Worm (Caenorhabditis elegans) whole organism, midembryonic: ENCODE results near the gene F59A6.4.

Experiments used
- T22C8.4 ChIP-seq: fragments of 200-800 bp; sonication (Bioruptor generic); IDR thresholded peaks from 2 replicates; pipeline ENCODE4 v1.3.6; 2022; ENCODE audit warnings: missing genetic modification characterization, missing compliant biosample characterization
- cog-1 ChIP-seq: sonication (generic microtip); optimal IDR thresholded peaks from 2 replicates; lab custom pipeline; 2016; ENCODE audit warnings: missing genetic modification characterization, missing compliant biosample characterization
- flt-1 ChIP-seq: fragments of 200-800 bp; sonication (Bioruptor generic); IDR thresholded peaks from 2 replicates; pipeline ENCODE4 v1.3.6; 2022; ENCODE audit warnings: missing genetic modification characterization, missing compliant biosample characterization
- klf-2 ChIP-seq: fragments of 200-800 bp; sonication (Bioruptor generic); conservative IDR thresholded peaks from 2 replicates; pipeline ENCODE4 v1.3.6; 2022; ENCODE audit warnings: missing genetic modification reagents, missing genetic modification characterization, missing compliant biosample characterization
- med-1 ChIP-seq: sonication (generic microtip); optimal IDR thresholded peaks from 2 replicates; lab custom pipeline; 2017; ENCODE audit warnings: missing genetic modification characterization, mild to moderate bottlenecking, missing compliant biosample characterization, antibody characterized with exemption, missing genetic modification reagents; ENCODE audit not compliant: insufficient read depth
- ref-1 ChIP-seq: fragments of 200-800 bp; sonication (Bioruptor generic); conservative IDR thresholded peaks from 2 replicates; pipeline ENCODE4 v1.3.6; 2022; ENCODE audit warnings: missing genetic modification reagents, missing genetic modification characterization, missing compliant biosample characterization
- tab-1 ChIP-seq: fragments of 200-800 bp; sonication (Bioruptor generic); IDR thresholded peaks from 2 replicates; pipeline ENCODE4 v1.3.6; 2022; ENCODE audit warnings: missing genetic modification characterization, missing compliant biosample characterization
- ztf-23 ChIP-seq: fragments of 200-800 bp; sonication (Bioruptor generic); IDR thresholded peaks from 2 replicates; pipeline ENCODE4 v1.3.6; 2022; ENCODE audit warnings: missing genetic modification reagents, missing genetic modification characterization, missing compliant biosample characterization
- ztf-29 ChIP-seq: fragments of 200-800 bp; sonication (Bioruptor generic); IDR thresholded peaks from 2 replicates; pipeline ENCODE4 v1.3.6; 2022; ENCODE audit warnings: missing genetic modification reagents, missing genetic modification characterization, missing compliant biosample characterization

The F59A6.4 gene

DNA sequence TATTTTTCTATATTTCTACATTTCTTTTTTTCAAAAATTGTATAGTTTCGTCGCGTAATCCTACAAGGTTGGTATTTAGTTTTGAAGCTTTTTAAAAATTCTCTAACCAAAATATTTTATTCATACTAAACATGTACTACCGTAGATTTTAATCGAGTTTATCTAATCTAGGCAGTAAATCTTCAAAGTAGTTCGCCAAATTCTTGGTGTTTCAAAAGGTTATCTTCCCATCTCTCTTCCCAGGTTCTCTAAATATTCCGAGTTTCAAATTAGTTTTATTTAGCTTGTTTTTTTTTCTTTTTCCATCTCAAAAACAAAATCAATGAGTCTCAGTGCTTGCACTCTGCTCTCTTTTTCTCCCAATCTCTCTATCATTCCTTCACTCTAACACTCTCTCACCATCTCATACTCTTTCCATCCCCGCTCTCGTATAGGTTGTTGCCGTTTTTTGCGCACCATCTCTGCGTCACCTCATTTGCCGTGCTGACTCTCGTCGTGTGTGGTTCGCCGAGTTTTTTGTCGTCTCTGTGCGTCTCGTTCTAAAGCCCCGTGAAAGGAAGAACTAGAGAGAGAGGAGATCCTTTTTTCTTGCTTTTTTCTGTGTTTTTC lies 12.2 kb downstream of the F59A6.4 start:
- TF ChIP-seq cog-1 (tag; lab: Kevin White, UChicago) (no peak), med-1 (GFP tag; lab: Kevin White, UChicago) (no peak), ztf-23 (GFP tag; lab: Robert Waterston, UW) (no peak), ztf-29 (GFP tag; lab: Robert Waterston, UW) (0 out of 2 replicates have a peak, but pooled peaks have one; percentile 19)

DNA sequence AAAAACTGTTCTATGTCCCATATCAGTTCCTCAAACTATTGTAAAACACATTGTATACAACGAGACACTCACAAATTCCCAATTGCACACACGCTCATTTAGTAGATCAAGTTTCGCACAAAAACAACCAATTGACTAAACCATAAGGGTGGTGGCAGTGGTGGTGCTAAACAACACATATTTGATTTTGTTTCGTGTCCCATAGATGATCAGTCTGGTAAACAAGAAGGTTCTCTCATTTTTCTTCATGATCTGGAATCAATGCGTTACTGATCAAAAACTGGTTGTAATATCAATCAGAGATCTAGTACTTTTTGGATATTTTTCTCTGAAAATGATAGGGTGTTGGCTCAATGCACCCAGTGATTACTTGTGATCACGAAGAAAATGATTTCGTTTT lies 13.7 kb downstream of the F59A6.4 start:
- TF ChIP-seq ref-1 (no peak), T22C8.4 (GFP tag; lab: Robert Waterston, UW) (no peak), cog-1 (tag; lab: Kevin White, UChicago) (no peak), med-1 (GFP tag; lab: Kevin White, UChicago) (no peak), flt-1 (GFP tag; lab: Robert Waterston, UW) (no peak), ztf-23 (GFP tag; lab: Robert Waterston, UW) (no peak), klf-2 (GFP tag; lab: Robert Waterston, UW) (no peak), ztf-29 (GFP tag; lab: Robert Waterston, UW) (no peak), tab-1 (no peak)

DNA sequence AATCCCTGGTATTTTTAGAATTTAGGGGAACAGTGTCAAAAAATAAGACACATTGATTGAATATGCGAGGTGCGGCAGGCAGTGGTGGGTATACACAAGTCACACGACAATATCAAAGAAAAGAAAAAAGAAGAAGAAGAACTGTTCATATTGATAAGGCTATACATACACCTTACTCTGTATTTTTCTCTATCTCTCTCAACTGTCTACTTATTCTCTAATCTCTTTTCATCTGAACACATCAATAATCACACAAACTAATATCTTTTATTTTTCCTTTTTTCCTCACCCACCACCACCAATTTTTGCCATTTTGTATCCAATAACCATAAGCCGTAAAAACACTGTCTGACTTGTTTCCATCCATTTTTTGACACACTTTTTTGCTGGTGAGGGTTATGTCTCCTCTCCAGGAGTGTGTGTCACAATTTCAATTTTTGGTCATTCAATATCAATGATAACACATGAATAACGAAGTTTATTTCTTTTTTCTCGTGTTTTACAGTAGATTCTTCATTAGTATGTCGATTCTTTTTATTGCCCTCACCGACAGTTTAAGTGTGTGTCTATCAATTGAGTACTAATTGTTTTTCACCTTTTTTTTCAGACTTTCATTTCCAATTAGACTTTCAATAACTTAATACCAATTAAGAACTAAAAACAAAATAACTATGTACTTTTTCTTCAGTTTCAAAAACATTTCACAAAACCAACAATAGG lies 14.7 kb downstream of the F59A6.4 start:
- TF ChIP-seq flt-1 (GFP tag; lab: Robert Waterston, UW) (no peak), klf-2 (GFP tag; lab: Robert Waterston, UW) (no peak), med-1 (GFP tag; lab: Kevin White, UChicago) (no peak), ztf-29 (GFP tag; lab: Robert Waterston, UW) (no peak), ztf-23 (GFP tag; lab: Robert Waterston, UW) (no peak), tab-1 (no peak), T22C8.4 (GFP tag; lab: Robert Waterston, UW) (no peak)

DNA sequence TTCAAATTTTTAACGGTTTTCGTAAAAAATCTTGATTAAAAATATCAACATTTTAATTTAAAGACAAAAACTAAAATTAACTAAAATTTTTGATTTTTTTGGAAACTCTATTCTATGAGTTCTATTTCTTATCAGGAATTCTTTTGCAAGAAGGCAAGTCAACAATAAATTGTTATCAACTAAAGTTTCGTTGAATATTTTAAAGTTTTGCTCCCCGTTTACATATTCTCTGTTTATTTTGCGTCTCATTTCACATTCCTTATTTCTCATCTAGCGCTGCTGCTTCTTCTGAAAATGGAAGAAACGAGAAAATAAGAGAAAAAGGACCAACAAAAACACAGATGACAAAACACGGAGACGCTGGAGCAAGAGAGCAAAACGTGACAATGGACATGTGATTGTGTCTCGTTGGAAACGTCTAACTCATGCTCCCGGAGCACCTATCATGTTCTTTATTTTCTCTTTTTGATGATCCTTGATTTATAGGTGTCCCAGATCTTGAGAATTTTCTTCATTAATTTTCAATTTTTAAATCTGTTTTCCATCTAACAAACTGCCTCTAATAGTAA lies 15.7 kb downstream of the F59A6.4 start:
- TF ChIP-seq ztf-29 (GFP tag; lab: Robert Waterston, UW) (no peak), T22C8.4 (GFP tag; lab: Robert Waterston, UW) (no peak), ref-1 (no peak), med-1 (GFP tag; lab: Kevin White, UChicago) (no peak), ztf-23 (GFP tag; lab: Robert Waterston, UW) (no peak), tab-1 (no peak), cog-1 (tag; lab: Kevin White, UChicago) (no peak), klf-2 (GFP tag; lab: Robert Waterston, UW) (no peak), flt-1 (GFP tag; lab: Robert Waterston, UW) (no peak)

DNA sequence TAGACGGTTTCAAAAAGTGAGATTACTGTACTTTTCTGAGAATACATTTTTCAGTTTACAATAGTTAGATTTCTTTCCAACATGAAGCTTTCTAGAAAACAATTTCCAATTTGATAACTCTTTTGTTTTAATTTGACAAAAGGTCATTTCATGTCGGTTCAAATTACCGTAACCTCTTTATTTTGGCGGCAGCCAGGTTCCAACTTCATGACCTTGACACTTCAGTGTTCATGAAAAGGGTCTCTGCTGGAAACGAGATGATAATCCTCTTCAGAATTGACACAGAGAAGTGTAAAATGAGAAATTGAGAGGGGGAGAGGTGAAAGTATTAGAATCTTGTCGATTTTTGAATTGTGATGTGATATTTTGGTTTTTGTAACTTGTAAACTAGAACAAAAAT lies 16.6 kb downstream of the F59A6.4 start:
- TF ChIP-seq ztf-29 (GFP tag; lab: Robert Waterston, UW) (no peak), T22C8.4 (GFP tag; lab: Robert Waterston, UW) (no peak), cog-1 (tag; lab: Kevin White, UChicago) (no peak), klf-2 (GFP tag; lab: Robert Waterston, UW) (no peak), tab-1 (no peak), med-1 (GFP tag; lab: Kevin White, UChicago) (no peak), flt-1 (GFP tag; lab: Robert Waterston, UW) (no peak), ref-1 (no peak), ztf-23 (GFP tag; lab: Robert Waterston, UW) (no peak)

DNA sequence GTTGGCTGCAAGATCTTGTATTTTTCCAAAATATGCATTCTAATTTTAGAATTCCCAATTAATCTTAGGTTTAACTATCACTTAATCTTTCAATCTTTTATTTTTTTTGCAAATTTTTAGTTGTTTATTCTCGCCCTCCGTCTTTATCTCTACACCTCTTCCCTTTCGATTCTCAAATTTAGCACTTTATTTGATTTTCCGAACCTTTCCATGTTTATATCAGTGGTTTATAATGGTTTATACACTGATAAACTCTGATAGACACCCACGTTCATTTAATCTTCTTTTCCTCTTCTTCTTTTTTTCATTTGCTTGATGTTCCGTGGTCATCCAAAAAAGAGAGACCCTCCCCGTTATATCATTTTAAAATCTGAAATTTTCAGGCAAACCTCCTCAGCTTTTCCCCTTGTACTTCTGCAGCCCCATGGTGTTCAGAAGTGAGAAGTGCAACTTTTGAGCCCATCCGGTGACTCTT lies 17.5 kb downstream of the F59A6.4 start, which contains the start of the genes nsy-1 and F59A6.13:
TSS of gene nsy-1 (plus strand) at position 377 of the 475 bp plus-strand sequence.
TSS of gene F59A6.13 (plus strand) at position 425 of the 475 bp plus-strand sequence.
- TF ChIP-seq klf-2 (GFP tag; lab: Robert Waterston, UW) (no peak), cog-1 (tag; lab: Kevin White, UChicago) (no peak), ztf-29 (GFP tag; lab: Robert Waterston, UW) (no peak), T22C8.4 (GFP tag; lab: Robert Waterston, UW) (no peak), ztf-23 (GFP tag; lab: Robert Waterston, UW) (no peak), tab-1 (no peak), med-1 (GFP tag; lab: Kevin White, UChicago) (no peak), ref-1 (no peak), flt-1 (GFP tag; lab: Robert Waterston, UW) (no peak)

DNA sequence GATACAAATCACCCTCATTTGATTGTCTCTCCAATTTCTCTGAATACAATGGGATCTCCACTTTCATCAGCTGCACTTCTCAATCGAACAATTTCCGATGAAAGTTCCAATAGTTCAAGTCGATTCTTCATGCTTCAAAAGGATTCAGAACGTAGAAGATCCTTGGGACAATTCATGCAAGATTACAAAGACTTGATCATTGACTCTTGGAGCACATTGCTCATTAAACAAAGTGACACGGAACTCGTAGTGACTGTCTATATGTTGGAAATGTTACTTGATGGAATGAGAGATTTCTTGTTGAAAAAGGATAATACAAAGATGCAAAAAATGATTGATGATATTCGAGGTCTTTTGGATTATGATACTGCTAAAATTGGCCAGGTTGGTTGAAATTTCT lies 23.1 kb downstream of the F59A6.4 start:
- TF ChIP-seq ref-1 (no peak), flt-1 (GFP tag; lab: Robert Waterston, UW) (no peak), ztf-29 (GFP tag; lab: Robert Waterston, UW) (no peak), ztf-23 (GFP tag; lab: Robert Waterston, UW) (no peak), med-1 (GFP tag; lab: Kevin White, UChicago) (no peak), T22C8.4 (GFP tag; lab: Robert Waterston, UW) (no peak), klf-2 (GFP tag; lab: Robert Waterston, UW) (no peak), cog-1 (tag; lab: Kevin White, UChicago) (no peak), tab-1 (no peak)

DNA sequence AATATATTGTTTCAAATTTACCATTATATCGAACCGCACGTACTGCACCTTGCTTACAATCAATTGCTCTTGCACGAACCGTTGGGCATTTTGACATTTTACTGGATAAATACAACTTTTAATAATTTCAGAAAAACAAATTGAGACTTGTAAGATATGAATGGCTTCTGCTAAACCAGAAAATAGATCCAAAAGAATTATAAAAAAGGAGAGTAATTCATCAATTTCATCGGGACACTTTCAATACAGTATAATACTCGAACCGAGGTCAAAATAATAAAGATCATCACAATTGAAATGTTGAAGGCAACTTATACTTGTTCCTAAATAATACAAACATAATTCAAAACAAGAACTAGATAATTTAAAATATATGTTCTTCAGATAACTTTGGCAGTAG lies 26.7 kb downstream of the F59A6.4 start, which contains the start of gene wdr-83:
TSS of gene wdr-83 (minus strand) at position 101 of the 400 bp plus-strand sequence.
- TF ChIP-seq ztf-29 (GFP tag; lab: Robert Waterston, UW) (no peak), cog-1 (tag; lab: Kevin White, UChicago) (no peak), klf-2 (GFP tag; lab: Robert Waterston, UW) (no peak), T22C8.4 (GFP tag; lab: Robert Waterston, UW) (no peak), ref-1 (no peak), med-1 (GFP tag; lab: Kevin White, UChicago) (no peak), flt-1 (GFP tag; lab: Robert Waterston, UW) (no peak), ztf-23 (GFP tag; lab: Robert Waterston, UW) (no peak), tab-1 (no peak)
